Worm (Caenorhabditis elegans): ENCODE results near the gene mdt-21.

mdt-21 gene

DNA sequence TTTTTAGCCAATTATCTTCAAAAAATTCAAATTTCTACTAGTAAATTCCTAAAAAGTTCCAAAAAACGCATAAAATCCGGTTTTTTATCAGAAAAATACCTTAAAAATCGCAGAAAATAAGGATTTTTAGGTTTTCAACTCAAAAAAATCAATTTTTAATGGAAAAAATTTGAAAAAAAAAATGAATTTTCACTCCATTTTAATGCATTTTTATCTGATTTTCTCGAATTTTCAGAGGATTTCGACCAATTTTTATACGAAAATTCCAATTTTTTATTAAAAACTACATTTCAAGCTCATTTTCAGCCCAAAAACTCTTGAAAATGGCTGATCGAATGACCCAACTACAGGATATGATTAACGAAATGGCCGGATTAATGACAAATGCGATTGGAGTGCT, at the start of gene mdt-21:
Gene mdt-21 (plus strand): TSS at position 301 of the 400 bp plus-strand sequence.
- no peak for TF ChIP-seq W03F9.2 (tag; optimal IDR thresholded peaks at IDR 0.05)
- TF ChIP-seq dao-5 (tag; optimal IDR thresholded peaks at IDR 0.05): no peak
- TF ChIP-seq him-1 (tag; optimal IDR thresholded peaks at IDR 0.05): no peak

ce11 chrIII:11730312-11730711, 47.1 kb upstream of the mdt-21 start, which contains the start of gene Y41C4A.18:
TSS of gene Y41C4A.18 (plus strand) at chrIII:11730612.
- no peak for TF ChIP-seq him-1 (tag; optimal IDR thresholded peaks at IDR 0.05)
- no peak for TF ChIP-seq dao-5 (tag; optimal IDR thresholded peaks at IDR 0.05)
- TF ChIP-seq W03F9.2 (tag; optimal IDR thresholded peaks at IDR 0.05): no peak

- TF ChIP-seq him-1 (tag; optimal IDR thresholded peaks at IDR 0.05) (no peak), W03F9.2 (tag; optimal IDR thresholded peaks at IDR 0.05) (no peak), dao-5 (tag; optimal IDR thresholded peaks at IDR 0.05) (no peak)
Observed at ce11 chrIII:11730850-11731249, 46.6 kb upstream of the mdt-21 start.

- TF ChIP-seq him-1 (tag; optimal IDR thresholded peaks at IDR 0.05) (no peak), dao-5 (tag; optimal IDR thresholded peaks at IDR 0.05) (no peak), W03F9.2 (tag; optimal IDR thresholded peaks at IDR 0.05) (no peak)
Observed at ce11 chrIII:11731491-11731890, 45.9 kb upstream of the mdt-21 start.

DNA sequence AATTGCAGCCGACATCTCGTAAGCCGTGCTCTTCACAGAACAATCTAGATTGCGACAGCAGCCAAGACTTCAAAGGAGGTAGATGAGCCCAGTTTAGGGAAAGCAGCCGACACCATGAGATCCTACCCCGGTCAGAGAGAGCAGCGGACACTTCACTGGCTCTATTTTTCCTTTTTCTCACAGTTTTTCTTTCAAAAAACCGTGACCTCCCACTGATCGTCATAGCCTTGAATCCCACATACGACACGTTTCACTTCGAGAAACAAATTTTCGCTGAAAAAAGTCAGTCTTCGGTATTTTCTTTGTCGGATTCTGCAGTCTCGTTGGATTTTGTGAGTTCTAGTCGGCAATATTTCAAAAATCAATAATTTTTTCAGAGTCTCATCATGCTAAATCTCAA, 45.4 kb upstream of the mdt-21 start, which contains the start of gene Y41C4A.21:
Gene Y41C4A.21 (plus strand): TSS at position 301 of the 400 bp plus-strand sequence.
- TF ChIP-seq him-1 (tag; optimal IDR thresholded peaks at IDR 0.05) (no peak), dao-5 (tag; optimal IDR thresholded peaks at IDR 0.05) (no peak), W03F9.2 (tag; optimal IDR thresholded peaks at IDR 0.05) (no peak)

DNA sequence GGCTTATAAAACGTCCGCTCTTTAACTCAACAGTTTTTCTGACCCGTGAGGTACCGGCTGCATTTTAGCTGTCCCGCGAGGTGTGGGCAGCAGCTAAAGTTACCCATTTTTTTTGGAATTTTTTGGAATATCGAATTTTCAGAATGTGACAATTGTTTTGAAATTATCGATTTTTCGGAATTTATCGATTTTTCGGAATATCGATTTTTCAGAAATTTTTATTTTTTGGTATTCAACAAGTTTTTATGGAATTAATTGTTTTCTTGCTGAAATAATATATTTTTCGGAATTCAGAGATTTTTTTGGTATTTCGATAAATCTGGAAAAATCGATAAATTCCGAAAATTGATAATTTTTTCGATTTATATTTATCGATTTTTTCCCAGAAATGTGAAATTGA, 44.5 kb upstream of the mdt-21 start:
- TF ChIP-seq W03F9.2 (tag; optimal IDR thresholded peaks at IDR 0.05) (no peak), him-1 (tag; optimal IDR thresholded peaks at IDR 0.05) (no peak), dao-5 (tag; optimal IDR thresholded peaks at IDR 0.05) (no peak)

ce11 chrIII:11737527-11737926, 39.9 kb upstream of the mdt-21 start, which contains the start of gene sup-1:
TSS of gene sup-1 (minus strand) at chrIII:11737627.
- no peak for TF ChIP-seq W03F9.2 (tag; optimal IDR thresholded peaks at IDR 0.05)
- no peak for TF ChIP-seq dao-5 (tag; optimal IDR thresholded peaks at IDR 0.05)
- no peak for TF ChIP-seq him-1 (tag; optimal IDR thresholded peaks at IDR 0.05)

DNA sequence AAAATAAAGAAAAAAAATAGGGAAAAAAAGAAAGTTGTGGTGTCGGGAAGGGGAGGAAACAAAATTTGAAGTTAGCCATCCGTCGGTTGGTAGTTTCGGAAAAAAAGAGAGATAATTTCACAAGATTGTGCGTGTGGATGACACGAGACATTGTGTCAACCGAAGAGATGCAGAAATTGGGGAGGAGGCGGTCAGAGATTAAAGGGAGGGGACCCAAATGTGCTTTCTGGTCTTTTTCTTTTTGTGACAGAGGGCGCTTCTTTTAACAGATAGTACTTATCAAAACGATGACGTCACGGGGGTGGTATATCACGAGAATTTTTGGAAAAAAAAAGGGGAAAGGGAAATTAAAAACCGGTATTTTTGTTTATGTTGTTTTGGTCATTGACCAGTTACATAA, 38.9 kb upstream of the mdt-21 start:
- TF ChIP-seq him-1 (tag; optimal IDR thresholded peaks at IDR 0.05): no peak
- TF ChIP-seq W03F9.2 (tag; optimal IDR thresholded peaks at IDR 0.05): no peak
- no peak for TF ChIP-seq dao-5 (tag; optimal IDR thresholded peaks at IDR 0.05)

DNA sequence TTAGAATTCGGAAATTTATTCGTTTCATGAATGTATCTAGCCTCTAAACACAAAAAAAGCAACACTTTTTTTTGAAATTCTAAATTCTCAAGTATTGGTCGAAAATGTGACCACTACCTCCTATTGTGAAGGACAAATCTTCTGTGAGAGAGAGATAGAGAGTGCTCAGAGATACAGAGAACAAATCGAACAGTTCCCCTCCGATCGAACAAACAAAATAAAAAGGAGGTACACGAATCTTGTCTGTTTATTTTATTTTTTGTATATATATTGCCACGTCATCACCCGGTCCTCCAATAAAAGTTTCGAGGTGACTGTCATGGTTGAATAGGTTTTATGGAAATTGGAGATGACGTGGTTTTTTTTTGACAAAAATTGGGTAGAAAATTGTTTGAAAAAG, 36.6 kb upstream of the mdt-21 start:
- no peak for TF ChIP-seq W03F9.2 (tag; optimal IDR thresholded peaks at IDR 0.05)
- no peak for TF ChIP-seq him-1 (tag; optimal IDR thresholded peaks at IDR 0.05)
- TF ChIP-seq dao-5 (tag; optimal IDR thresholded peaks at IDR 0.05): no peak

DNA sequence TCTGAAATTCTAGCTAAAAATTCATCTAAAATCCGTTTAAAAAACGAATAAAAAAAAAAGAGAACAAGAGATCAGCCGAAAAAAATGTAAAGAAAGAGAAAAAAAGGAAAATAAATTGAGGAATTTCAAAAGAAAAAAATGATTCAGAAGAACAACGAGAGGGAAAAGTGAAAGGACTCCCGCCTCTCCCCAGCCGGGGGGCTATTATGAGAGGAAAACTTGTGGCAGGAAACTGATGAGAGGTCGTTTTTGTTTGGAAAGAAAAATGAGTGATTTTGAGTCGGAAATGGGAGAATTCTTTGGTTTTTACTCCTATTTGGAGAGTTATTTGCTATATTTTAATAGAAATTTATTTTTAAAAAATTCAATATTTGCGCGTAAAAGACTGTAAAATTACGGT, 35.2 kb upstream of the mdt-21 start:
- TF ChIP-seq W03F9.2 (tag; optimal IDR thresholded peaks at IDR 0.05) (no peak), him-1 (tag; optimal IDR thresholded peaks at IDR 0.05) (no peak), dao-5 (tag; optimal IDR thresholded peaks at IDR 0.05) (no peak)

- TF ChIP-seq W03F9.2 (tag; optimal IDR thresholded peaks at IDR 0.05) (peak; percentile 46), dao-5 (tag; optimal IDR thresholded peaks at IDR 0.05) (no peak), him-1 (tag; optimal IDR thresholded peaks at IDR 0.05) (peak; percentile 11)
Observed at ce11 chrIII:11746718-11747117, 30.7 kb upstream of the mdt-21 start, which contains the start of gene mrt-2. TSS of gene mrt-2 (plus strand) at chrIII:11746766.

- no peak for TF ChIP-seq him-1 (tag; optimal IDR thresholded peaks at IDR 0.05)
- TF ChIP-seq dao-5 (tag; optimal IDR thresholded peaks at IDR 0.05): no peak
- no peak for TF ChIP-seq W03F9.2 (tag; optimal IDR thresholded peaks at IDR 0.05)
Observed at ce11 chrIII:11750232-11750631, 27.2 kb upstream of the mdt-21 start.

- TF ChIP-seq dao-5 (tag; optimal IDR thresholded peaks at IDR 0.05): no peak
- no peak for TF ChIP-seq him-1 (tag; optimal IDR thresholded peaks at IDR 0.05)
- TF ChIP-seq W03F9.2 (tag; optimal IDR thresholded peaks at IDR 0.05): no peak
Observed at ce11 chrIII:11750817-11751216, 26.6 kb upstream of the mdt-21 start.

ce11 chrIII:11757892-11758291, 19.5 kb upstream of the mdt-21 start:
- TF ChIP-seq W03F9.2 (tag; optimal IDR thresholded peaks at IDR 0.05) (no peak), him-1 (tag; optimal IDR thresholded peaks at IDR 0.05) (no peak), dao-5 (tag; optimal IDR thresholded peaks at IDR 0.05) (no peak)

- TF ChIP-seq him-1 (tag; optimal IDR thresholded peaks at IDR 0.05): no peak
- TF ChIP-seq W03F9.2 (tag; optimal IDR thresholded peaks at IDR 0.05): no peak
- no peak for TF ChIP-seq dao-5 (tag; optimal IDR thresholded peaks at IDR 0.05)
Observed at ce11 chrIII:11760634-11761033, 16.8 kb upstream of the mdt-21 start.
